Worm (Caenorhabditis elegans) whole organism, L4 larva: Measurements from ENCODE around the gene daf-10.

ENCODE experiments used
- R02D3.7 ChIP-seq: fragments of 150-350 bp; sonication (generic microtip); optimal IDR thresholded peaks from 3 replicates; lab custom pipeline; 2014; ENCODE audit warnings: missing biosample characterization, missing genetic modification characterization
- T26A8.4 ChIP-seq: fragments of 200-800 bp; sonication (Bioruptor generic); IDR thresholded peaks from 2 replicates; pipeline ENCODE4 v1.3.6; 2022; ENCODE audit warnings: missing genetic modification characterization, missing compliant biosample characterization
- aha-1 ChIP-seq: fragments of 150-350 bp; peaks from one replicate; lab custom pipeline; 2014; ENCODE audit warnings: missing biosample characterization, missing genetic modification characterization
- aly-2 ChIP-seq: sonication (generic microtip); optimal IDR thresholded peaks from 2 replicates; lab custom pipeline; 2018; ENCODE audit warnings: missing biosample characterization, missing genetic modification characterization
- ceh-28 ChIP-seq: fragments of 150-350 bp; optimal IDR thresholded peaks from 2 replicates; lab custom pipeline; 2014; ENCODE audit warnings: missing biosample characterization, missing genetic modification reagents, missing genetic modification characterization
- ceh-62 ChIP-seq: sonication (generic microtip); optimal IDR thresholded peaks from 2 replicates; lab custom pipeline; 2017; ENCODE audit warnings: missing biosample characterization, missing genetic modification characterization
- fkh-10 ChIP-seq: fragments of 150-350 bp; optimal IDR thresholded peaks from 2 replicates; lab custom pipeline; 2014; ENCODE audit warnings: missing biosample characterization, missing genetic modification reagents, missing genetic modification characterization
- lin-15B ChIP-seq: fragments of 150-350 bp; sonication (generic microtip); optimal IDR thresholded peaks from 3 replicates; lab custom pipeline; 2014; ENCODE audit warnings: missing biosample characterization, missing genetic modification characterization
- mxl-2 ChIP-seq: fragments of 200-800 bp; sonication (Bioruptor generic); conservative IDR thresholded peaks from 2 replicates; pipeline ENCODE4 v1.3.6; 2022; ENCODE audit warnings: missing genetic modification reagents, missing genetic modification characterization, missing compliant biosample characterization
- nhr-111 ChIP-seq: fragments of 200-800 bp; sonication (Bioruptor generic); optimal IDR thresholded peaks from 2 replicates; lab custom pipeline; 2018; ENCODE audit warnings: mild to moderate bottlenecking, missing genetic modification characterization, missing compliant biosample characterization
- nhr-28 ChIP-seq: fragments of 150-350 bp; optimal IDR thresholded peaks from 2 replicates; lab custom pipeline; 2014; ENCODE audit warnings: missing biosample characterization, missing genetic modification characterization

DNA sequence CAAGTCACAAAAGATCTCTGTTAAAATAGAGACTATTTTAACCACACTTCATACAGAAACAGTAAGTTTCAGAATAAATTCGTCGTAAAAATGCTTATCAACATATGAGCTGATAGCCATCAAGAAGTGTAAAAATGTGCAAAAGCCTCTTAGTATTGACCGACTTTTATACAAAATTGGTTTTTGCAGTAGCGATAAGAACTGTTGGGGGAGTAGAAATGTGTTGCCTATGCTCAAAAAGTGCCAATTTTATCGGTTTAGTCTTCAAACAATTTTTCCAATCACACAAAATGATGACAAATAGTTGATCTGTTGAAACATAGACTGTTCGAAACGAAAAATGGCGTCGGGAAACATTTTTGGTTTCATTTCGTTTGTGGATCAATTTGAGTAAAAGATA, 13.9 kb upstream of the daf-10 start:
- TF ChIP-seq fkh-10 (GFP tag; lab: Kevin White, UChicago) (no peak), T26A8.4 (GFP tag; lab: Robert Waterston, UW) (no peak), nhr-111 (GFP tag; lab: Kevin White, UChicago) (no peak), ceh-28 (tag; lab: Kevin White, UChicago) (no peak), aly-2 (tag; lab: Kevin White, UChicago) (no peak), ceh-62 (no peak), nhr-28 (peak; percentile 79), R02D3.7 (tag; lab: Kevin White, UChicago) (no peak), mxl-2 (GFP tag; lab: Robert Waterston, UW) (no peak), lin-15B (tag; lab: Kevin White, UChicago) (no peak), aha-1 (tag; lab: Kevin White, UChicago) (no peak)
